Fruit fly (Drosophila melanogaster): ENCODE data around the gene STUB1.

DNA sequence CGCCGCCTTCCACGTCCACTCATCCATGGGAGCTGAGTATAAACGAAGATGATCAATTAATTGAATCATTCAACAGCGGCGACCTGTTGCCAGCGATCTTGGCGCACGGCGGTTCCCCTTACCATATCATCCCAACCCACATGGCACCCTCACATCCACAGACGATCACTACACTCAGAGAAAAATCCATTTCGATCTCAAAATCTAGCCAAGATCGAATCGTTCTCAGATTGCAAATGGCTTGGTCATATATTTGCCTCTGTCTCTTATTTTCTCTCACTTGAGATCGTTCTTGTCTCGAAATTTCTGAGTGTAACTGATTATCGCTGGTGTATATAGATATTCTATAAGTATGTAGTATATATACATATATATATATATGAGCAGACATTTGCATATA is 31.0 kb downstream of the STUB1 start:
- TF ChIP-seq psq (optimal IDR thresholded peaks at IDR 0.05), result no peak
- no peak for TF ChIP-seq h (optimal IDR thresholded peaks at IDR 0.05)

All from Kc167 (cell line).